Fruit fly (Drosophila melanogaster) whole organism, embryonic: ENCODE data around the gene Mks1.

Experiments
- Aef1 ChIP-seq: fragments of 200-800 bp; sonication (Bioruptor generic); IDR thresholded peaks from 3 replicates; pipeline ENCODE4 v1.3.6; 2022; ENCODE audit warnings: missing biosample characterization, missing genetic modification characterization
- Asciz ChIP-seq: fragments of 200-800 bp; sonication (Bioruptor generic); optimal IDR thresholded peaks from 2 replicates; lab custom pipeline; 2017; ENCODE audit warnings: missing biosample characterization, mild to moderate bottlenecking, missing genetic modification characterization, missing genetic modification reagents
- C15 ChIP-seq: fragments of 200-800 bp; sonication (Bioruptor generic); IDR thresholded peaks from 3 replicates; pipeline ENCODE4 v1.3.6; 2022; ENCODE audit warnings: missing biosample characterization, missing genetic modification characterization
- CG10267 ChIP-seq: fragments of 200-800 bp; sonication (Bioruptor generic); optimal IDR thresholded peaks from 2 replicates; lab custom pipeline; 2018; ENCODE audit warnings: missing biosample characterization, mild to moderate bottlenecking, missing genetic modification characterization, moderate library complexity
- CG11398 ChIP-seq: fragments of 200-800 bp; sonication (Bioruptor generic); optimal IDR thresholded peaks from 2 replicates; lab custom pipeline; 2016; ENCODE audit warnings: missing biosample characterization, missing genetic modification characterization
- CG11456 ChIP-seq: fragments of 200-800 bp; sonication (Bioruptor generic); IDR thresholded peaks from 3 replicates; pipeline ENCODE4 v1.3.6; 2022; ENCODE audit warnings: missing biosample characterization, missing genetic modification characterization
- CG13424 ChIP-seq: fragments of 200-800 bp; sonication (Bioruptor generic); optimal IDR thresholded peaks from 2 replicates; lab custom pipeline; 2019; ENCODE audit warnings: missing biosample characterization, mild to moderate bottlenecking, missing genetic modification characterization, moderate library complexity
- CG13624 ChIP-seq: fragments of 200-800 bp; sonication (Bioruptor generic); optimal IDR thresholded peaks from 2 replicates; lab custom pipeline; 2016; ENCODE audit warnings: missing biosample characterization, missing genetic modification characterization
- CG14710 ChIP-seq: fragments of 200-800 bp; sonication (Bioruptor generic); optimal IDR thresholded peaks from 3 replicates; lab custom pipeline; 2019; ENCODE audit warnings: missing biosample characterization, mild to moderate bottlenecking, missing genetic modification characterization, moderate library complexity
- CG1792 ChIP-seq: fragments of 200-800 bp; sonication (Bioruptor generic); optimal IDR thresholded peaks from 2 replicates; lab custom pipeline; 2016; ENCODE audit warnings: missing biosample characterization, missing genetic modification characterization
- CG1832 ChIP-seq: fragments of 200-800 bp; sonication (Bioruptor generic); optimal IDR thresholded peaks from 2 replicates; lab custom pipeline; 2017; ENCODE audit warnings: missing biosample characterization, mild to moderate bottlenecking, missing genetic modification characterization, inconsistent platforms
- CG18599 ChIP-seq: fragments of 200-800 bp; sonication (Bioruptor generic); optimal IDR thresholded peaks from 3 replicates; lab custom pipeline; 2017; ENCODE audit warnings: missing biosample characterization, missing genetic modification characterization, mild to moderate bottlenecking, moderate library complexity, missing genetic modification reagents
- CG18619 ChIP-seq: fragments of 200-800 bp; sonication (Bioruptor generic); optimal IDR thresholded peaks from 3 replicates; lab custom pipeline; 2017; ENCODE audit warnings: missing biosample characterization, mild to moderate bottlenecking, missing genetic modification characterization
- CG31224 ChIP-seq: fragments of 200-800 bp; sonication (Bioruptor generic); IDR thresholded peaks from 2 replicates; pipeline ENCODE4 v1.3.6; 2022; ENCODE audit warnings: missing biosample characterization, missing genetic modification characterization
- CG34376 ChIP-seq: fragments of 200-800 bp; sonication (Bioruptor generic); optimal IDR thresholded peaks from 2 replicates; lab custom pipeline; 2018; ENCODE audit warnings: missing biosample characterization, mild to moderate bottlenecking, missing genetic modification characterization
- CG6175 ChIP-seq: fragments of 200-800 bp; sonication (Bioruptor generic); IDR thresholded peaks from 3 replicates; pipeline ENCODE4 v1.3.6; 2022; ENCODE audit warnings: missing biosample characterization, missing genetic modification characterization
- CG6654 ChIP-seq: fragments of 200-800 bp; sonication (Bioruptor generic); optimal IDR thresholded peaks from 2 replicates; lab custom pipeline; 2017; ENCODE audit warnings: missing biosample characterization, mild to moderate bottlenecking, missing genetic modification characterization
- CG6813 ChIP-seq: fragments of 200-800 bp; sonication (Bioruptor generic); optimal IDR thresholded peaks from 2 replicates; lab custom pipeline; 2017; ENCODE audit warnings: missing biosample characterization, missing genetic modification characterization, mild to moderate bottlenecking, moderate library complexity, missing genetic modification reagents
- CG6854 ChIP-seq: fragments of 200-800 bp; sonication (Bioruptor generic); optimal IDR thresholded peaks from 3 replicates; lab custom pipeline; 2017; ENCODE audit warnings: missing biosample characterization, mild to moderate bottlenecking, missing genetic modification characterization
- CG8089 ChIP-seq: fragments of 200-800 bp; sonication (Bioruptor generic); optimal IDR thresholded peaks from 3 replicates; lab custom pipeline; 2016; ENCODE audit warnings: missing biosample characterization, missing genetic modification characterization
- CG8290 ChIP-seq, 3 experiments: fragments of 200-800 bp; sonication (Bioruptor generic); optimal IDR thresholded peaks; 2 replicates each; lab custom pipeline; 2016 to 2019; ENCODE audit warnings: missing biosample characterization in 3 of 3, missing genetic modification characterization in 3 of 3, mild to moderate bottlenecking in 2 of 3, moderate library complexity in 1 of 3
- CkIIα-i1 ChIP-seq: fragments of 200-800 bp; sonication (Bioruptor generic); IDR thresholded peaks from 2 replicates; pipeline ENCODE4 v1.3.6; 2022; ENCODE audit warnings: missing biosample characterization, missing genetic modification characterization
- CoRest ChIP-seq: fragments of 200-800 bp; sonication (Bioruptor generic); optimal IDR thresholded peaks from 3 replicates; lab custom pipeline; 2018; ENCODE audit warnings: missing biosample characterization, mild to moderate bottlenecking, missing genetic modification characterization, moderate library complexity
- Dad ChIP-seq: fragments of 200-800 bp; sonication (Bioruptor generic); optimal IDR thresholded peaks from 3 replicates; lab custom pipeline; 2016; ENCODE audit warnings: missing biosample characterization, missing genetic modification characterization
- Deaf1 ChIP-seq: fragments of 200-800 bp; optimal IDR thresholded peaks from 3 replicates; lab custom pipeline; 2019; ENCODE audit warnings: missing biosample characterization, mild to moderate bottlenecking, missing genetic modification characterization, moderate library complexity
- Dll ChIP-seq: fragments of 200-800 bp; sonication (Bioruptor generic); IDR thresholded peaks from 4 replicates; pipeline ENCODE4 v1.3.6; 2022; ENCODE audit warnings: missing biosample characterization, missing genetic modification characterization; ENCODE audit not compliant: partially characterized antibody
- HHEX ChIP-seq: fragments of 200-800 bp; sonication (Bioruptor generic); optimal IDR thresholded peaks from 3 replicates; lab custom pipeline; 2017; ENCODE audit warnings: missing biosample characterization, mild to moderate bottlenecking, missing genetic modification characterization, missing genetic modification reagents
- Hr78 ChIP-seq, 2 experiments: fragments of 200-800 bp in 1 of 2; fragments of >200 bp in 1 of 2; sonication (Bioruptor generic) in 1 of 2; optimal IDR thresholded peaks; 2 replicates each; lab custom pipeline; 2017 to 2019; ENCODE audit warnings: missing biosample characterization in 2 of 2, missing genetic modification characterization in 2 of 2, mild to moderate bottlenecking in 1 of 2, moderate library complexity in 1 of 2
- Mes4 ChIP-seq: fragments of 200-800 bp; sonication (Bioruptor generic); optimal IDR thresholded peaks from 2 replicates; lab custom pipeline; 2016; ENCODE audit warnings: missing biosample characterization, missing genetic modification characterization
- Nf-YA ChIP-seq: fragments of 200-800 bp; sonication (Bioruptor generic); IDR thresholded peaks from 2 replicates; pipeline ENCODE4 v1.3.6; 2022; ENCODE audit warnings: missing biosample characterization, missing genetic modification characterization
- Nf-YB ChIP-seq: fragments of 200-800 bp; sonication (Bioruptor generic); optimal IDR thresholded peaks from 3 replicates; lab custom pipeline; 2019; ENCODE audit warnings: missing biosample characterization, mild to moderate bottlenecking, missing genetic modification characterization, moderate library complexity
- Sox102F ChIP-seq: fragments of 200-800 bp; sonication (Bioruptor generic); optimal IDR thresholded peaks from 2 replicates; lab custom pipeline; 2018; ENCODE audit warnings: missing biosample characterization, mild to moderate bottlenecking, missing genetic modification characterization, moderate library complexity
- Xbp1 ChIP-seq: fragments of 200-800 bp; sonication (Bioruptor generic); optimal IDR thresholded peaks from 3 replicates; lab custom pipeline; 2016; ENCODE audit warnings: missing biosample characterization, mild to moderate bottlenecking, missing genetic modification characterization
- cg ChIP-seq: fragments of 200-800 bp; sonication (Bioruptor generic); optimal IDR thresholded peaks from 3 replicates; lab custom pipeline; 2019; ENCODE audit warnings: missing biosample characterization, mild to moderate bottlenecking, missing genetic modification characterization, moderate library complexity
- chn ChIP-seq: fragments of 200-800 bp; sonication (Bioruptor generic); optimal IDR thresholded peaks from 2 replicates; lab custom pipeline; 2016; ENCODE audit warnings: missing biosample characterization, missing genetic modification characterization
- fd3F ChIP-seq: fragments of 200-800 bp; sonication (Bioruptor generic); optimal IDR thresholded peaks from 2 replicates; lab custom pipeline; 2018; ENCODE audit warnings: missing biosample characterization, mild to moderate bottlenecking, missing genetic modification characterization, moderate library complexity
- gce ChIP-seq: fragments of 200-800 bp; sonication (Bioruptor generic); IDR thresholded peaks from 3 replicates; pipeline ENCODE4 v1.3.6; 2022; ENCODE audit warnings: missing biosample characterization, missing genetic modification characterization
- grau ChIP-seq: fragments of 200-800 bp; optimal IDR thresholded peaks from 3 replicates; lab custom pipeline; 2019; ENCODE audit warnings: missing biosample characterization, mild to moderate bottlenecking, missing genetic modification characterization, moderate library complexity
- grn ChIP-seq: fragments of 200-800 bp; sonication (Bioruptor generic); optimal IDR thresholded peaks from 3 replicates; lab custom pipeline; 2017; ENCODE audit warnings: missing biosample characterization, missing genetic modification characterization
- scrt ChIP-seq: fragments of 200-800 bp; sonication (Bioruptor generic); optimal IDR thresholded peaks from 2 replicates; lab custom pipeline; 2018; ENCODE audit warnings: missing biosample characterization, mild to moderate bottlenecking, missing genetic modification characterization, moderate library complexity
- so ChIP-seq: fragments of 200-800 bp; sonication (Bioruptor generic); IDR thresholded peaks from 3 replicates; pipeline ENCODE4 v1.3.6; 2022; ENCODE audit warnings: missing biosample characterization, missing genetic modification characterization
- sob ChIP-seq: fragments of 200-800 bp; sonication (Bioruptor generic); IDR thresholded peaks from 2 replicates; pipeline ENCODE4 v1.3.6; 2022; ENCODE audit warnings: missing biosample characterization, missing genetic modification characterization
- ssp ChIP-seq: fragments of 200-800 bp; sonication (Bioruptor generic); IDR thresholded peaks from 2 replicates; pipeline ENCODE4 v1.3.6; 2022; ENCODE audit warnings: missing biosample characterization, missing genetic modification characterization
- stc ChIP-seq: fragments of 200-800 bp; sonication (Bioruptor generic); IDR thresholded peaks from 2 replicates; pipeline ENCODE4 v1.3.6; 2022; ENCODE audit warnings: missing biosample characterization, missing genetic modification characterization
- tna ChIP-seq: fragments of 200-800 bp; sonication (Bioruptor generic); IDR thresholded peaks from 2 replicates; pipeline ENCODE4 v1.3.6; 2022; ENCODE audit warnings: missing biosample characterization, missing genetic modification characterization; ENCODE audit not compliant: partially characterized antibody
- twi ChIP-seq: fragments of 200-800 bp; optimal IDR thresholded peaks from 2 replicates; lab custom pipeline; 2019; ENCODE audit warnings: missing biosample characterization, mild to moderate bottlenecking, missing genetic modification characterization, moderate library complexity
- wdn ChIP-seq: fragments of 200-800 bp; sonication (Bioruptor generic); IDR thresholded peaks from 2 replicates; pipeline ENCODE4 v1.3.6; 2022; ENCODE audit warnings: missing biosample characterization, missing genetic modification characterization

The Mks1 gene

dm6 chrX:12470187-12470931 lies 26.0 kb downstream of the Mks1 start (continued):
- peak; percentile 69 for TF ChIP-seq Aef1
- peak; percentile 54 for TF ChIP-seq ssp
- peak; percentile 10 for TF ChIP-seq CG10267 (tag; lab: Kevin White, UChicago)
- peak; percentile 69 for TF ChIP-seq CoRest (tag; lab: Kevin White, UChicago)
- peak; percentile 56 for TF ChIP-seq HHEX (GFP tag; lab: Kevin White, UChicago)
- peak; percentile 17 for TF ChIP-seq CG34376 (GFP tag; lab: Kevin White, UChicago)
- peak; percentile 52 for TF ChIP-seq CG18619
- peak; percentile 61 for TF ChIP-seq CG13424 (tag; lab: Kevin White, UChicago)
- TF ChIP-seq sob (GFP tag; lab: Robert Waterston, UW): peak; percentile 32; the same call in 1 of the 2 replicates
- 0 out of 2 replicates have a peak, but pooled peaks have one; percentile 19 for TF ChIP-seq Nf-YA (GFP tag; lab: Robert Waterston, UW)
- TF ChIP-seq gce (GFP tag; lab: Robert Waterston, UW): 0 out of 3 replicates have a peak, but pooled peaks have one; percentile 39
- peak; percentile 71 for TF ChIP-seq cg
- peak; percentile 73 for TF ChIP-seq fd3F
- TF ChIP-seq CG18599: peak; percentile 60
- 0 out of 4 replicates have a peak, but pooled peaks have one; percentile 21 for TF ChIP-seq Dll (GFP tag; lab: Robert Waterston, UW)
- peak; percentile 50 for TF ChIP-seq Asciz (GFP tag; lab: Kevin White, UChicago)
- TF ChIP-seq chn (GFP tag; lab: Kevin White, UChicago): no peak
- TF ChIP-seq CG8089 (GFP tag; lab: Kevin White, UChicago): no peak
- TF ChIP-seq CG1832: no peak
- TF ChIP-seq Deaf1 (tag; lab: Kevin White, UChicago): peak; percentile 31
- peak; percentile 28 for TF ChIP-seq CG6654 (GFP tag; lab: Kevin White, UChicago)
- TF ChIP-seq Mes4: no peak
- TF ChIP-seq Nf-YB (GFP tag; lab: Kevin White, UChicago): peak; percentile 35
- TF ChIP-seq CG6175: 0 out of 3 replicates have a peak, but pooled peaks have one; percentile 28
- no peak for TF ChIP-seq CG8290 (GFP tag; optimal IDR thresholded peaks at IDR 0.05; lab: Kevin White, UChicago)
- TF ChIP-seq CG8290 (tag; optimal IDR thresholded peaks at IDR 0.05; lab: Kevin White, UChicago): peak in 1 of 2 experiments; percentile 21
- no peak for TF ChIP-seq Dad (GFP tag; lab: Kevin White, UChicago)
- no peak for TF ChIP-seq Xbp1
- TF ChIP-seq C15 (GFP tag; lab: Robert Waterston, UW): peak; percentile 59; the same call in 1 of the 3 replicates
- no peak for TF ChIP-seq tna (GFP tag; lab: Robert Waterston, UW)
- peak; percentile 75; the same call in 2 of the 3 replicates for TF ChIP-seq so (GFP tag; lab: Robert Waterston, UW)
- peak; percentile 47 for TF ChIP-seq CG31224 (GFP tag; lab: Robert Waterston, UW)
- TF ChIP-seq CG13624 (GFP tag; lab: Kevin White, UChicago): peak; percentile 48
- no peak for TF ChIP-seq CkIIα-i1 (GFP tag; lab: Robert Waterston, UW)
- TF ChIP-seq CG11398 (GFP tag; lab: Kevin White, UChicago): no peak
- no peak for TF ChIP-seq twi
- TF ChIP-seq CG11456 (GFP tag; lab: Robert Waterston, UW): peak; percentile 75
- TF ChIP-seq CG6813: peak; percentile 43
- no peak for TF ChIP-seq Hr78 (GFP tag; optimal IDR thresholded peaks at IDR 0.05; lab: Kevin White, UChicago)
- TF ChIP-seq CG14710 (tag; lab: Kevin White, UChicago): peak; percentile 16
- TF ChIP-seq CG6854 (GFP tag; lab: Kevin White, UChicago): peak; percentile 36
- peak; percentile 79 for TF ChIP-seq grau (tag; lab: Kevin White, UChicago)
- TF ChIP-seq CG1792 (GFP tag; lab: Kevin White, UChicago): no peak
- TF ChIP-seq stc (GFP tag; lab: Robert Waterston, UW): peak; percentile 37; the same call in 1 of the 2 replicates
- peak; percentile 62 for TF ChIP-seq Sox102F
- TF ChIP-seq wdn (GFP tag; lab: Robert Waterston, UW): peak; percentile 74
- TF ChIP-seq scrt (GFP tag; lab: Kevin White, UChicago): peak; percentile 36
- no peak for TF ChIP-seq grn (GFP tag; lab: Kevin White, UChicago)
